Worm (Caenorhabditis elegans) whole organism, L4/young adult: ENCODE results near the gene nspc-20.

Source experiments
- W03F9.2 ChIP-seq: fragments of 150-350 bp; optimal IDR thresholded peaks from 2 replicates; lab custom pipeline; 2014; ENCODE audit warnings: missing biosample characterization, missing genetic modification characterization
- dao-5 ChIP-seq: sonication (generic microtip); optimal IDR thresholded peaks from 2 replicates; lab custom pipeline; 2016; ENCODE audit warnings: missing genotype, missing genetic modification characterization, moderate library complexity, missing compliant biosample characterization
- him-1 ChIP-seq: sonication (generic microtip); optimal IDR thresholded peaks from 2 replicates; lab custom pipeline; 2016; ENCODE audit warnings: missing genotype, missing genetic modification reagents, missing genetic modification characterization, missing compliant biosample characterization

- TF ChIP-seq W03F9.2 (tag; lab: Kevin White, UChicago) (no peak), him-1 (tag; lab: Kevin White, UChicago) (no peak), dao-5 (tag; lab: Kevin White, UChicago) (no peak)
Measured at ce11 chrX:14559519-14560296, 29.7 kb upstream of the nspc-20 start.
